Worm (Caenorhabditis elegans): ENCODE measurements around the gene F43H9.4.

ce11 chrV:8031121-8031520 is 4.6 kb downstream of the F43H9.4 start, which contains the start of gene vars-1:
- TF ChIP-seq mab-5 (tag; optimal IDR thresholded peaks at IDR 0.05) (no peak), aly-2 (tag; optimal IDR thresholded peaks at IDR 0.05) (no peak), C34F6.9 (tag; optimal IDR thresholded peaks at IDR 0.05) (peak; percentile 66), alr-1 (tag; optimal IDR thresholded peaks at IDR 0.05) (no peak), elt-3 (tag; optimal IDR thresholded peaks at IDR 0.05) (no peak), nhr-10 (tag; optimal IDR thresholded peaks at IDR 0.05) (no peak), egl-27 (tag; optimal IDR thresholded peaks at IDR 0.05) (peak; percentile 4), nhr-11 (tag; optimal IDR thresholded peaks at IDR 0.05) (no peak), lin-39 (tag; optimal IDR thresholded peaks at IDR 0.05) (no peak), ama-1 (optimal IDR thresholded peaks at IDR 0.05) (no peak), ZK546.5 (tag; optimal IDR thresholded peaks at IDR 0.05) (no peak), F13H6.1 (tag; optimal IDR thresholded peaks at IDR 0.05) (no peak), lin-13 (GFP tag; optimal IDR thresholded peaks at IDR 0.05) (peak; percentile 35), snpc-4 (tag; optimal IDR thresholded peaks at IDR 0.05) (no peak)
